Worm (Caenorhabditis elegans) whole organism, L3 larva: ENCODE results near the gene zzz-1.

Experiments used
- R02D3.7 ChIP-seq: fragments of 150-350 bp; optimal IDR thresholded peaks from 2 replicates; lab custom pipeline; 2014; ENCODE audit warnings: missing biosample characterization, missing genetic modification characterization
- ZK546.5 ChIP-seq: sonication (generic microtip); optimal IDR thresholded peaks from 2 replicates; lab custom pipeline; 2017; ENCODE audit warnings: missing biosample characterization, missing genetic modification characterization
- aly-2 ChIP-seq: fragments of 150-350 bp; optimal IDR thresholded peaks from 2 replicates; lab custom pipeline; 2014; ENCODE audit warnings: missing biosample characterization, missing genetic modification characterization
- ama-1 ChIP-seq: fragments of 150-350 bp; optimal IDR thresholded peaks from 2 replicates; lab custom pipeline; 2018
- ceh-16 ChIP-seq: sonication (generic microtip); optimal IDR thresholded peaks from 2 replicates; lab custom pipeline; 2017; ENCODE audit warnings: missing biosample characterization, missing genetic modification characterization
- ceh-28 ChIP-seq: fragments of 150-350 bp; optimal IDR thresholded peaks from 2 replicates; lab custom pipeline; 2014; ENCODE audit warnings: missing biosample characterization, missing genetic modification reagents, missing genetic modification characterization
- ceh-82 ChIP-seq: fragments of 150-350 bp; optimal IDR thresholded peaks from 2 replicates; lab custom pipeline; 2014; ENCODE audit warnings: missing biosample characterization, missing genetic modification characterization
- egl-27 ChIP-seq: sonication (generic microtip); optimal IDR thresholded peaks from 4 replicates; lab custom pipeline; 2017; ENCODE audit warnings: missing biosample characterization, missing genetic modification reagents, missing genetic modification characterization
- egl-5 ChIP-seq: fragments of 150-350 bp; optimal IDR thresholded peaks from 2 replicates; lab custom pipeline; 2017; ENCODE audit warnings: missing biosample characterization, missing genetic modification reagents, missing genetic modification characterization, inconsistent platforms
- elt-2 ChIP-seq: sonication (generic microtip); optimal IDR thresholded peaks from 2 replicates; lab custom pipeline; 2016; ENCODE audit warnings: missing genetic modification reagents, mild to moderate bottlenecking, missing genetic modification characterization, missing compliant biosample characterization
- elt-3 ChIP-seq, 3 experiments: fragments of 150-350 bp in 1 of 3; sonication (generic microtip) in 2 of 3; optimal IDR thresholded peaks; 2 replicates in 2 of 3; 4 replicates in 1 of 3; lab custom pipeline; 2014 to 2017; ENCODE audit warnings: missing biosample characterization in 3 of 3, missing genetic modification characterization in 3 of 3
- eor-1 ChIP-seq, 2 experiments: fragments of 150-350 bp; optimal IDR thresholded peaks; 2 replicates each; lab custom pipeline; 2014 to 2018; ENCODE audit warnings: missing biosample characterization in 2 of 2, missing genetic modification characterization in 2 of 2
- fkh-10 ChIP-seq: sonication (generic microtip); optimal IDR thresholded peaks from 2 replicates; lab custom pipeline; 2017; ENCODE audit warnings: missing biosample characterization, missing genetic modification reagents, missing genetic modification characterization
- fkh-2 ChIP-seq: fragments of 150-350 bp; optimal IDR thresholded peaks from 2 replicates; lab custom pipeline; 2014; ENCODE audit warnings: missing biosample characterization, missing genetic modification reagents, missing genetic modification characterization
- jun-1 ChIP-seq: fragments of 150-350 bp; optimal IDR thresholded peaks from 2 replicates; lab custom pipeline; 2014; ENCODE audit warnings: missing biosample characterization, missing genetic modification reagents, missing genetic modification characterization
- lin-15B ChIP-seq: fragments of 150-350 bp; optimal IDR thresholded peaks from 2 replicates; lab custom pipeline; 2014; ENCODE audit warnings: missing biosample characterization, missing genetic modification characterization
- lin-39 ChIP-seq: fragments of 150-350 bp; optimal IDR thresholded peaks from 2 replicates; lab custom pipeline; 2018; ENCODE audit warnings: missing biosample characterization, missing genetic modification reagents, missing genetic modification characterization
- lsy-12 ChIP-seq: sonication (generic microtip); optimal IDR thresholded peaks from 2 replicates; lab custom pipeline; 2016; ENCODE audit warnings: mild to moderate bottlenecking, missing genetic modification characterization, missing compliant biosample characterization
- mml-1 ChIP-seq: fragments of 150-350 bp; sonication (generic microtip); optimal IDR thresholded peaks from 3 replicates; lab custom pipeline; 2014; ENCODE audit warnings: missing biosample characterization, missing genetic modification characterization
- nfya-1 ChIP-seq: sonication (generic microtip); optimal IDR thresholded peaks from 2 replicates; lab custom pipeline; 2017; ENCODE audit warnings: missing genetic modification characterization, mild to moderate bottlenecking, missing compliant biosample characterization, antibody characterized with exemption, moderate library complexity; ENCODE audit not compliant: insufficient read depth
- nhr-11 ChIP-seq: fragments of 150-350 bp; optimal IDR thresholded peaks from 2 replicates; lab custom pipeline; 2014; ENCODE audit warnings: missing biosample characterization, missing genetic modification characterization
- nhr-12 ChIP-seq: fragments of 150-350 bp; optimal IDR thresholded peaks from 2 replicates; lab custom pipeline; 2014; ENCODE audit warnings: missing biosample characterization, missing genetic modification characterization
- nhr-23 ChIP-seq: fragments of 150-350 bp; optimal IDR thresholded peaks from 2 replicates; lab custom pipeline; 2014; ENCODE audit warnings: missing biosample characterization, missing genetic modification reagents, missing genetic modification characterization
- nhr-28 ChIP-seq: fragments of 150-350 bp; optimal IDR thresholded peaks from 2 replicates; lab custom pipeline; 2014; ENCODE audit warnings: missing biosample characterization, missing genetic modification characterization
- nhr-43 ChIP-seq: sonication (generic microtip); optimal IDR thresholded peaks from 2 replicates; lab custom pipeline; 2016; ENCODE audit warnings: mild to moderate bottlenecking, missing genetic modification characterization, missing compliant biosample characterization; ENCODE audit not compliant: poor library complexity, severe bottlenecking
- nhr-67 ChIP-seq: fragments of 150-350 bp; optimal IDR thresholded peaks from 2 replicates; lab custom pipeline; 2014; ENCODE audit warnings: missing biosample characterization, missing genetic modification characterization
- nhr-76 ChIP-seq: fragments of 150-350 bp; sonication (generic microtip); optimal IDR thresholded peaks from 5 replicates; lab custom pipeline; 2014; ENCODE audit warnings: missing biosample characterization, missing genetic modification characterization
- nhr-77 ChIP-seq: fragments of 150-350 bp; optimal IDR thresholded peaks from 2 replicates; lab custom pipeline; 2014; ENCODE audit warnings: missing biosample characterization, missing genetic modification characterization
- pha-4 ChIP-seq: fragments of 150-350 bp; optimal IDR thresholded peaks from 2 replicates; lab custom pipeline; 2014; ENCODE audit warnings: missing biosample characterization, missing genetic modification reagents, missing genetic modification characterization
- pqm-1 ChIP-seq: fragments of 150-350 bp; optimal IDR thresholded peaks from 2 replicates; lab custom pipeline; 2017; ENCODE audit warnings: missing biosample characterization, missing genetic modification characterization, inconsistent platforms
- sea-2 ChIP-seq: fragments of 150-350 bp; sonication (generic microtip); optimal IDR thresholded peaks from 4 replicates; lab custom pipeline; 2014; ENCODE audit warnings: missing biosample characterization, missing genetic modification reagents, missing genetic modification characterization
- skn-1 ChIP-seq: fragments of 150-350 bp; optimal IDR thresholded peaks from 2 replicates; lab custom pipeline; 2014; ENCODE audit warnings: missing biosample characterization, missing genetic modification characterization
- snpc-4 ChIP-seq: fragments of 150-350 bp; optimal IDR thresholded peaks from 2 replicates; lab custom pipeline; 2014; ENCODE audit warnings: missing biosample characterization, missing genetic modification characterization
- unc-62 ChIP-seq: fragments of 150-350 bp; sonication (generic microtip); optimal IDR thresholded peaks from 4 replicates; lab custom pipeline; 2014; ENCODE audit warnings: missing biosample characterization, missing genetic modification reagents, missing genetic modification characterization
- zag-1 ChIP-seq: fragments of 150-350 bp; optimal IDR thresholded peaks from 2 replicates; lab custom pipeline; 2014; ENCODE audit warnings: missing biosample characterization, missing genetic modification characterization
- ztf-11 ChIP-seq: fragments of 150-350 bp; optimal IDR thresholded peaks from 2 replicates; lab custom pipeline; 2014; ENCODE audit warnings: missing biosample characterization, missing genetic modification characterization
- ztf-4 ChIP-seq: fragments of 150-350 bp; optimal IDR thresholded peaks from 2 replicates; lab custom pipeline; 2014; ENCODE audit warnings: missing biosample characterization, missing genetic modification characterization

The zzz-1 gene

ce11 chrV:10871457-10871861 lies 37.5 kb downstream of the zzz-1 start (continued):
- TF ChIP-seq lsy-12 (tag; lab: Kevin White, UChicago) (peak; percentile 54), sea-2 (no peak), nhr-67 (tag; lab: Kevin White, UChicago) (no peak), R02D3.7 (tag; lab: Kevin White, UChicago) (peak; percentile 39), egl-5 (tag; lab: Kevin White, UChicago) (peak; percentile 69), nhr-11 (peak; percentile 56), nhr-76 (tag; lab: Kevin White, UChicago) (no peak), unc-62 (GFP tag; lab: Kevin White, UChicago) (peak; percentile 80), pha-4 (tag; lab: Kevin White, UChicago) (peak; percentile 92), zag-1 (tag; lab: Kevin White, UChicago) (peak; percentile 35), ztf-4 (tag; lab: Kevin White, UChicago) (no peak), egl-27 (tag; lab: Kevin White, UChicago) (peak; percentile 66), ceh-16 (tag; lab: Kevin White, UChicago) (no peak), ztf-11 (no peak), elt-2 (peak; percentile 36)

- TF ChIP-seq skn-1 (tag; lab: Kevin White, UChicago) (no peak), ztf-4 (tag; lab: Kevin White, UChicago) (no peak), elt-2 (peak; percentile 23), pqm-1 (peak; percentile 9), nhr-28 (tag; lab: Kevin White, UChicago) (no peak), lsy-12 (tag; lab: Kevin White, UChicago) (no peak)
Observed at ce11 chrV:10870050-10870449, 38.9 kb downstream of the zzz-1 start.

- no peak for TF ChIP-seq sea-2
- TF ChIP-seq jun-1, result no peak
- TF ChIP-seq lin-39, result peak; percentile 11
- no peak for TF ChIP-seq fkh-2 (tag; lab: Kevin White, UChicago)
- no peak for TF ChIP-seq ceh-28 (tag; lab: Kevin White, UChicago)
- TF ChIP-seq lin-15B, result no peak
- peak; percentile 28 for TF ChIP-seq nfya-1 (tag; lab: Kevin White, UChicago)
- peak; percentile 11 for TF ChIP-seq nhr-43 (tag; lab: Kevin White, UChicago)
- peak; percentile 65 for TF ChIP-seq fkh-10 (GFP tag; lab: Kevin White, UChicago)
- TF ChIP-seq ceh-16 (tag; lab: Kevin White, UChicago), result no peak
- no peak for TF ChIP-seq aly-2
- TF ChIP-seq nhr-23, result no peak
- TF ChIP-seq pqm-1, result no peak
- no peak for TF ChIP-seq nhr-12 (tag; lab: Kevin White, UChicago)
Observed at ce11 chrV:10867586-10867985, 41.4 kb downstream of the zzz-1 start.

- TF ChIP-seq nhr-43 (tag; lab: Kevin White, UChicago) (no peak), fkh-10 (GFP tag; lab: Kevin White, UChicago) (no peak), nhr-23 (no peak), ceh-16 (tag; lab: Kevin White, UChicago) (no peak), skn-1 (tag; lab: Kevin White, UChicago) (no peak), egl-5 (tag; lab: Kevin White, UChicago) (no peak), nhr-77 (tag; lab: Kevin White, UChicago) (no peak), lsy-12 (tag; lab: Kevin White, UChicago) (no peak), ama-1 (lab: Kevin White, UChicago) (no peak), elt-3 (tag; optimal IDR thresholded peaks at IDR 0.05; lab: Kevin White, UChicago) (no peak), ztf-11 (no peak)
Observed at ce11 chrV:10865599-10865998, 43.4 kb downstream of the zzz-1 start, which contains the start of gene saeg-1. saeg-1 (minus strand) TSS chrV:10865699.

- TF ChIP-seq lin-39, result no peak
- no peak for TF ChIP-seq unc-62 (GFP tag; lab: Kevin White, UChicago)
- no peak for TF ChIP-seq jun-1
- no peak for TF ChIP-seq lsy-12 (tag; lab: Kevin White, UChicago)
- no peak for TF ChIP-seq skn-1 (tag; lab: Kevin White, UChicago)
- TF ChIP-seq eor-1 (tag; optimal IDR thresholded peaks at IDR 0.05; lab: Kevin White, UChicago), result no peak
- no peak for TF ChIP-seq sea-2
- no peak for TF ChIP-seq snpc-4
- TF ChIP-seq ceh-82 (tag; lab: Kevin White, UChicago), result no peak
- no peak for TF ChIP-seq nhr-28 (tag; lab: Kevin White, UChicago)
- TF ChIP-seq mml-1 (tag; lab: Kevin White, UChicago), result no peak
- no peak for TF ChIP-seq zag-1 (tag; lab: Kevin White, UChicago)
- TF ChIP-seq ZK546.5 (tag; lab: Kevin White, UChicago), result no peak
- no peak for TF ChIP-seq ceh-16 (tag; lab: Kevin White, UChicago)
- TF ChIP-seq nhr-23, result no peak
- no peak for TF ChIP-seq fkh-10 (GFP tag; lab: Kevin White, UChicago)
- TF ChIP-seq R02D3.7 (tag; lab: Kevin White, UChicago), result no peak
- no peak for TF ChIP-seq ztf-11
Observed at ce11 chrV:10862457-10863097, 46.4 kb downstream of the zzz-1 start.
